Worm (Caenorhabditis elegans) whole organism, young adult: ENCODE measurements around the gene grl-20.

Source experiments
- F37B4.10 ChIP-seq: fragments of 200-800 bp; sonication (Bioruptor generic); IDR thresholded peaks from 2 replicates; pipeline ENCODE4 v1.3.6; 2022; ENCODE audit warnings: missing genetic modification characterization, missing compliant biosample characterization
- F39B2.1 ChIP-seq: fragments of 200-800 bp; sonication (Bioruptor generic); IDR thresholded peaks from 2 replicates; pipeline ENCODE4 v1.3.6; 2022; ENCODE audit warnings: missing genetic modification reagents, missing genetic modification characterization, missing compliant biosample characterization
- F57C9.4 ChIP-seq: sonication (generic microtip); optimal IDR thresholded peaks from 2 replicates; lab custom pipeline; 2017; ENCODE audit warnings: mild to moderate bottlenecking, missing genetic modification characterization, missing compliant biosample characterization
- T07F8.4 ChIP-seq: sonication (generic microtip); optimal IDR thresholded peaks from 2 replicates; lab custom pipeline; 2016; ENCODE audit warnings: mild to moderate bottlenecking, missing genetic modification characterization, moderate library complexity, missing compliant biosample characterization
- Y56A3A.18 ChIP-seq: fragments of 200-800 bp; sonication (Bioruptor generic); IDR thresholded peaks from 2 replicates; pipeline ENCODE4 v1.3.6; 2022; ENCODE audit warnings: missing genetic modification reagents, missing genetic modification characterization, missing compliant biosample characterization
- akir-1 ChIP-seq: fragments of 200-800 bp; sonication (Bioruptor generic); optimal IDR thresholded peaks from 2 replicates; lab custom pipeline; 2018; ENCODE audit warnings: mild to moderate bottlenecking, missing genetic modification characterization, moderate library complexity, missing compliant biosample characterization
- aptf-3 ChIP-seq: fragments of 200-800 bp; sonication (Bioruptor generic); IDR thresholded peaks from 2 replicates; pipeline ENCODE4 v1.3.6; 2022; ENCODE audit warnings: missing genetic modification characterization, missing compliant biosample characterization
- attf-3 ChIP-seq: fragments of 200-800 bp; sonication (Bioruptor generic); conservative IDR thresholded peaks from 2 replicates; pipeline ENCODE4 v1.3.6; 2022; ENCODE audit warnings: missing genetic modification reagents, missing genetic modification characterization, missing compliant biosample characterization
- attf-6 ChIP-seq: fragments of 200-800 bp; sonication (Bioruptor generic); IDR thresholded peaks from 2 replicates; pipeline ENCODE4 v1.3.6; 2022; ENCODE audit warnings: missing genetic modification reagents, missing genetic modification characterization, missing compliant biosample characterization
- ceh-27 ChIP-seq: fragments of 200-800 bp; sonication (Bioruptor generic); optimal IDR thresholded peaks from 2 replicates; lab custom pipeline; 2018; ENCODE audit warnings: mild to moderate bottlenecking, missing genetic modification characterization, moderate library complexity, missing compliant biosample characterization
- ceh-40 ChIP-seq: fragments of 200-800 bp; sonication (Bioruptor generic); IDR thresholded peaks from 2 replicates; pipeline ENCODE4 v1.3.6; 2022; ENCODE audit warnings: missing genetic modification characterization, missing compliant biosample characterization
- ceh-91 ChIP-seq: fragments of 200-800 bp; sonication (Bioruptor generic); IDR thresholded peaks from 2 replicates; pipeline ENCODE4 v1.3.6; 2022; ENCODE audit warnings: missing genetic modification reagents, missing genetic modification characterization, missing compliant biosample characterization
- die-1 ChIP-seq: sonication (generic microtip); optimal IDR thresholded peaks from 2 replicates; lab custom pipeline; 2016; ENCODE audit warnings: missing genotype, mild to moderate bottlenecking, missing genetic modification characterization, missing compliant biosample characterization
- dpff-1 ChIP-seq: sonication (generic microtip); optimal IDR thresholded peaks from 2 replicates; lab custom pipeline; 2017; ENCODE audit warnings: mild to moderate bottlenecking, missing genetic modification characterization, missing compliant biosample characterization
- efl-1 ChIP-seq: fragments of 150-350 bp; optimal IDR thresholded peaks from 2 replicates; lab custom pipeline; 2014; ENCODE audit warnings: missing biosample characterization, missing genetic modification reagents, missing genetic modification characterization
- egl-18 ChIP-seq: fragments of 200-800 bp; sonication (Bioruptor generic); IDR thresholded peaks from 2 replicates; pipeline ENCODE4 v1.3.6; 2022; ENCODE audit warnings: missing genetic modification reagents, missing genetic modification characterization, missing compliant biosample characterization
- egrh-3 ChIP-seq: fragments of 200-800 bp; sonication (Bioruptor generic); IDR thresholded peaks from 2 replicates; pipeline ENCODE4 v1.3.6; 2022; ENCODE audit warnings: missing genetic modification reagents, missing genetic modification characterization, missing compliant biosample characterization
- gei-17 ChIP-seq: fragments of 200-800 bp; sonication (Bioruptor generic); optimal IDR thresholded peaks from 2 replicates; lab custom pipeline; 2018; ENCODE audit warnings: mild to moderate bottlenecking, missing genetic modification characterization, missing compliant biosample characterization
- him-1 ChIP-seq: sonication (generic microtip); optimal IDR thresholded peaks from 2 replicates; lab custom pipeline; 2016; ENCODE audit warnings: missing genotype, missing genetic modification reagents, missing genetic modification characterization, missing compliant biosample characterization
- hsf-1 ChIP-seq: fragments of 200-800 bp; sonication (Bioruptor generic); IDR thresholded peaks from 2 replicates; pipeline ENCODE4 v1.3.6; 2022; ENCODE audit warnings: missing genetic modification reagents, missing genetic modification characterization, missing compliant biosample characterization
- let-607 ChIP-seq, 2 experiments: fragments of 200-800 bp in 1 of 2; sonication (Bioruptor generic) in 1 of 2; sonication (generic microtip) in 1 of 2; optimal IDR thresholded peaks; 2 replicates each; lab custom pipeline; 2016 to 2018; ENCODE audit warnings: mild to moderate bottlenecking in 2 of 2, missing compliant biosample characterization in 2 of 2, missing genetic modification characterization in 2 of 2, moderate library complexity in 2 of 2, missing genotype in 1 of 2
- madf-3 ChIP-seq: fragments of 200-800 bp; sonication (Bioruptor generic); IDR thresholded peaks from 2 replicates; pipeline ENCODE4 v1.3.6; 2022; ENCODE audit warnings: missing genetic modification reagents, missing genetic modification characterization, missing compliant biosample characterization
- mel-28 ChIP-seq: sonication (generic microtip); optimal IDR thresholded peaks from 2 replicates; lab custom pipeline; 2016; ENCODE audit warnings: borderline replicate concordance, mild to moderate bottlenecking, missing genetic modification characterization, missing compliant biosample characterization
- mxl-1 ChIP-seq: sonication (generic microtip); optimal IDR thresholded peaks from 2 replicates; lab custom pipeline; 2016; ENCODE audit warnings: missing genetic modification characterization, missing compliant biosample characterization
- nfya-2 ChIP-seq: fragments of 200-800 bp; sonication (Bioruptor generic); IDR thresholded peaks from 2 replicates; pipeline ENCODE4 v1.3.6; 2022; ENCODE audit warnings: missing genetic modification reagents, missing genetic modification characterization, missing compliant biosample characterization
- nfyb-1 ChIP-seq: fragments of 200-800 bp; sonication (Bioruptor generic); IDR thresholded peaks from 2 replicates; pipeline ENCODE4 v1.3.6; 2022; ENCODE audit warnings: missing genetic modification reagents, missing genetic modification characterization, missing compliant biosample characterization
- nhr-120 ChIP-seq: fragments of 200-800 bp; sonication (Bioruptor generic); IDR thresholded peaks from 2 replicates; pipeline ENCODE4 v1.3.6; 2022; ENCODE audit warnings: missing genetic modification characterization, missing compliant biosample characterization
- nhr-27 ChIP-seq: fragments of 200-800 bp; sonication (Bioruptor generic); optimal IDR thresholded peaks from 2 replicates; lab custom pipeline; 2018; ENCODE audit warnings: mild to moderate bottlenecking, missing genetic modification characterization, moderate library complexity, missing compliant biosample characterization
- nhr-80 ChIP-seq: sonication (generic microtip); optimal IDR thresholded peaks from 2 replicates; lab custom pipeline; 2016; ENCODE audit warnings: missing genetic modification characterization, missing compliant biosample characterization
- pbrm-1 ChIP-seq: fragments of 200-800 bp; sonication (Bioruptor generic); IDR thresholded peaks from 2 replicates; pipeline ENCODE4 v1.3.6; 2022; ENCODE audit warnings: missing genetic modification reagents, missing genetic modification characterization, missing compliant biosample characterization
- repo-1 ChIP-seq: sonication (generic microtip); optimal IDR thresholded peaks from 2 replicates; lab custom pipeline; 2017; ENCODE audit warnings: mild to moderate bottlenecking, missing genetic modification characterization, missing compliant biosample characterization
- snpc-3.4 ChIP-seq: sonication (generic microtip); optimal IDR thresholded peaks from 2 replicates; lab custom pipeline; 2017; ENCODE audit warnings: missing genetic modification characterization, mild to moderate bottlenecking, missing compliant biosample characterization, antibody characterized with exemption, moderate library complexity, missing genotype, missing genetic modification reagents
- sptf-2 ChIP-seq: fragments of 200-800 bp; sonication (Bioruptor generic); optimal IDR thresholded peaks from 2 replicates; lab custom pipeline; 2018; ENCODE audit warnings: mild to moderate bottlenecking, missing genetic modification characterization, missing compliant biosample characterization
- tbp1 ChIP-seq: fragments of 200-800 bp; sonication (Bioruptor generic); optimal IDR thresholded peaks from 2 replicates; lab custom pipeline; 2018; ENCODE audit warnings: mild to moderate bottlenecking, missing genetic modification characterization, missing compliant biosample characterization
- tlf-1 ChIP-seq: fragments of 200-800 bp; sonication (Bioruptor generic); optimal IDR thresholded peaks from 2 replicates; lab custom pipeline; 2018; ENCODE audit warnings: mild to moderate bottlenecking, missing genetic modification characterization, missing compliant biosample characterization
- zfh-2 ChIP-seq: fragments of 200-800 bp; sonication (Bioruptor generic); conservative IDR thresholded peaks from 2 replicates; pipeline ENCODE4 v1.3.6; 2022; ENCODE audit warnings: missing genetic modification reagents, missing genetic modification characterization, missing compliant biosample characterization
- ztf-18 ChIP-seq: sonication (generic microtip); optimal IDR thresholded peaks from 2 replicates; lab custom pipeline; 2016; ENCODE audit warnings: missing genotype, mild to moderate bottlenecking, missing genetic modification characterization, missing compliant biosample characterization
- ztf-28 ChIP-seq: fragments of 200-800 bp; sonication (Bioruptor generic); IDR thresholded peaks from 2 replicates; pipeline ENCODE4 v1.3.6; 2022; ENCODE audit warnings: missing genetic modification reagents, missing genetic modification characterization, missing compliant biosample characterization
- ztf-6 ChIP-seq: fragments of 200-800 bp; sonication (Bioruptor generic); IDR thresholded peaks from 2 replicates; pipeline ENCODE4 v1.3.6; 2022; ENCODE audit warnings: missing genetic modification reagents, missing genetic modification characterization, missing compliant biosample characterization

The grl-20 gene

DNA sequence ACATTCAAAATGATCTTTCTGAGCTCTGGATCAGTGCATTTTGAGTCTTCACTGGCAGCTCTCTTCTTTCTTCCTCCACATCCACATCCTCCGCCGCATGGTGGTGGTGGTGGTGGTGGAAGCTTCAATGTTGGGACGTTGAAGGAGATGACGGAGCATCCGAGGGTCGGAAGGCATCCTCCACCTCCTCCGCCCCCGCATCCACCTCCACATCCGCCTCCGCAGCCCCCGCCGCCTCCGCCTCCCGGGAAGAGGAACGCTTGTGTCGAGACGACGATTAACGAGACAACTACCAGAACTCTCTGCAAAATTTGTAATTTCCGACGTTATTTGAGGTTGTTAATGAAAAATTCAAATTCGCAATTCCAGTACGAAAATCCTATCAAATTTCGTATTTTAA is 1.3 kb downstream of the grl-20 start:
- TF ChIP-seq zfh-2: peak; percentile 87
- peak; percentile 88 for TF ChIP-seq egrh-3 (GFP tag; lab: Robert Waterston, UW)
- TF ChIP-seq nhr-27 (tag; lab: Kevin White, UChicago): no peak

DNA sequence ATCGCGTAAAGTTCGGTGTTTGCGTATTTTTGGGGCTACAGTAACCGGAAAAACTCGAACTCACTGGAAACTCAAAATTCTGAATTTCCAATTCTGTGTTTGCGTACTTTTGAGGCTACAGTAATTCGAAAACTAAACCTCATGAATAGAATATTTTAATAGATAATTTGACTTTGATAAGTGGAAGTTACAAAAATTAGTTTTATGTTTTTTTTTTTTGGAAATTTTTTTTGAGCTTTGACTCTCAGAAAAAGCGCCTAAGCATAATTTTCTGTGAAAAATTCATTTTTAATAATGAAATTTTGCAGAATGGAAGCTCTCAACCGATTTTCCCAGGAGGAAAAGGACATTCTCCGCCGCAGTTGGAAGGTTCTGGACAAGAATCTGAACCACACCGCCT is 6.2 kb downstream of the grl-20 start, which contains the start of gene glb-7:
glb-7 (plus strand) TSS at position 301 of the 400 bp plus-strand sequence.
- TF ChIP-seq tbp1 (GFP tag; lab: Kevin White, UChicago): no peak

DNA sequence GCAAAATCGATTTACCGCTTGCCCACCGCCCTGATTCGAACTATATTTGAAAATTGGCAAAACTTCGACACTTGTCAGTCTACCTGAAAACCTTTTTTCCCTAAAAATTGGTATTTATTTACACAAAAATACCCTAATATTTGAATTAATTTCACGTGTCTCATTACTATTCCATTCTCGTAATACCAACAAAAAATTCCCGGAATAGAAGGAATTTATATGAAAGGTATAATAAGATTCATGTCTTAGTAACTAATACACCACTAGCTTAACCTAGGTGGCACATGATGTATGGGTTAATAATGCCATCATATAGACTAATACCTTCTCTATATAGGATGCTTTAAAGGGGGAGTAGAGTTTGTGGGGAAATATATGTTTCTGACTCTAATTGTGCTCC is 11.4 kb downstream of the grl-20 start:
- no peak for TF ChIP-seq attf-3 (GFP tag; lab: Robert Waterston, UW)

DNA sequence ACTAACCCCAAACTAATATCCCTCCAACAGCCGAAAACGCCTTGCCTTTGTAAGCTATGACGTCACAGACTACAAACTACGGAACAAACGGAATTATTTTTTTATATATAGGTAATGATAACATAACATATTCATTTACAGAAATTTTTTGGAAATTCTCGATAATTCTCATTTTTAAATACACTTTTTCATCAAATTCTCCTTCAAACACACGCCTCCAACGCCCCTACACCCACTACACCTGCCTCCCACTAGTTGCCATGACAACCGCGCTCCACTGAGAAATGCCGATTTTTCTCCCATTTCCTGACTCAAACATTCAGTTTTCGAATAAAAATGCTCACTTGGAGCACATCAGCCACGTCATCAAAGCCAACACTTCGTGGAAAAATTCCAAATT is 14.3 kb downstream of the grl-20 start, which contains the start of gene xbx-4:
xbx-4 (plus strand) TSS at position 301 of the 400 bp plus-strand sequence.
- TF ChIP-seq tlf-1 (no peak), aptf-3 (GFP tag; lab: Robert Waterston, UW) (no peak), die-1 (tag; lab: Kevin White, UChicago) (no peak), ceh-27 (GFP tag; lab: Kevin White, UChicago) (no peak), madf-3 (GFP tag; lab: Robert Waterston, UW) (no peak), nhr-80 (tag; lab: Kevin White, UChicago) (no peak)

DNA sequence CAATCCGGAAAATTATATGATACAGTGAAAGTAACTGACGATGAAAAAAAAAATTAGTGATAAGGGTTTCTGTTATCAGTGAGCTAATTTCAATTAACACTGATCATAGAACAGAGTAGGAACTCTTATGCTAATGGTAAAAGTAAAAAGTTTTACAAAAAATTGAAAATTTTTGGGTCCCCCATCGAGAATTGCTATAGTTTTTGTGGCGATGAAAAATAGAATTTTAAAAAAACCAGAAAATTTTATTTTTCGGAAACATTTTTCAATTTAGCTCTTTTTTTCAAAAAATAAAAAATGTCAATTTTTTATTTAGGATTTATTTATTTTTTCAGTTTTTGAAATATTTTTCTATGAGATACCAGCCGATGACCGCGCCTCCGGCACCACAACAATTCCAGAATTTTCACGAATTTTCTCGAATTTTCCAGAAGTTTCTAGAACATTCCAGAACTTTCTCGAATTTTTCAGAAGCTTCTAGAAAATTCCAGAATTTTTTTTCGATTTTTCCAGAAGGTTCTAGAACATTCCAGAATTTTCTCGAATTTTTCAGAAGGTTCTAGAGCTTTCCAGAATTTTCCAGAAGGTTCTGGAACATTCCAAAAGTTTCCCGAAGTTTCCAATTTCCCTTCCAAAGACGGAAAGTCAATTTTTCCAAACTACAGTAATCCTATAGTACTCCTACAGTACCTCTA is 15.2 kb downstream of the grl-20 start, which contains the start of gene C23H5.8:
C23H5.8 (minus strand) TSS at position 51 of the 695 bp plus-strand sequence.
- no peak for TF ChIP-seq snpc-3.4 (tag; lab: Kevin White, UChicago)
- TF ChIP-seq nfya-2 (GFP tag; lab: Robert Waterston, UW): no peak
- 0 out of 2 replicates have a peak, but pooled peaks have one; percentile 11 for TF ChIP-seq nfyb-1 (GFP tag; lab: Robert Waterston, UW)
- TF ChIP-seq mel-28 (tag; lab: Kevin White, UChicago): no peak
- TF ChIP-seq ceh-40: 0 out of 2 replicates have a peak, but pooled peaks have one; percentile 36
- TF ChIP-seq hsf-1: peak; percentile 96
- no peak for TF ChIP-seq ztf-28 (GFP tag; lab: Robert Waterston, UW)
- no peak for TF ChIP-seq egl-18 (GFP tag; lab: Robert Waterston, UW)
- no peak for TF ChIP-seq dpff-1 (tag; lab: Kevin White, UChicago)

DNA sequence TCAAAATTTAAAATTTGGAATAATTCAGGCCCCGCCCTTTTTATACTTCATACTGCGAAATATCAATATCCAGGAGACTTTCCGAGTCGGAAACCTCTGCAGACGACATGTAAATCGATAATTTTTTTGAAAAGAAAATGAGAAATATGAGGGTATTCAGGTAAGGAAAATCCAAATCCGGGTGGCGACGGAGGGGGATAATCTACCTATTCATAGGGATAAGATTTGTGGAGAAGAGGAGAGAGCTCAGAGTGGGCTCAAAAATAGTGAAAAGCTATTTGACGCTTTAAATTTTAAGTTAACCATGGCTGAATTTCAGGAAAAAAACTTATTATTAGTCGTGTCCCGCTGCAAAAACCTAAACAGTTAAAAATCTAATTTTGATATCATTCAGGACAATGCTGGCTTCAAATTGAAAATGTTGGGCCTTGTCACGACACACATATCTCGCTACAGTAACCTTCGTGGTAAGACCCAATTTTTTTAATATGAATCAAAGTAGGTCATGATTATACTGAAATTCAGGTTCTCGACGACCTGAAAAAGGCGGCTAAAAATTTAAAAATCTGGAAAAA is 17.3 kb downstream of the grl-20 start, which contains the start of gene che-6:
che-6 (minus strand) TSS at position 109 of the 575 bp plus-strand sequence.
- TF ChIP-seq ztf-6 (GFP tag; lab: Robert Waterston, UW) (no peak), him-1 (tag; lab: Kevin White, UChicago) (no peak), ceh-27 (GFP tag; lab: Kevin White, UChicago) (no peak), ztf-18 (tag; lab: Kevin White, UChicago) (no peak), akir-1 (no peak), nhr-120 (GFP tag; lab: Robert Waterston, UW) (no peak), F57C9.4 (peak; percentile 13), efl-1 (GFP tag; lab: Kevin White, UChicago) (no peak), attf-6 (GFP tag; lab: Robert Waterston, UW) (no peak), repo-1 (tag; lab: Kevin White, UChicago) (peak; percentile 20), let-607 (tag; optimal IDR thresholded peaks at IDR 0.05; lab: Kevin White, UChicago) (peak in 1 of 2 experiments; percentile 3), sptf-2 (GFP tag; lab: Kevin White, UChicago) (no peak), ceh-91 (GFP tag; lab: Robert Waterston, UW) (no peak), T07F8.4 (tag; lab: Kevin White, UChicago) (no peak), Y56A3A.18 (GFP tag; lab: Robert Waterston, UW) (0 out of 2 replicates have a peak, but pooled peaks have one; percentile 76), F39B2.1 (GFP tag; lab: Robert Waterston, UW) (no peak), F37B4.10 (GFP tag; lab: Robert Waterston, UW) (no peak), gei-17 (GFP tag; lab: Kevin White, UChicago) (peak; percentile 0), snpc-3.4 (tag; lab: Kevin White, UChicago) (no peak), pbrm-1 (no peak), mxl-1 (no peak)
